Fruit fly (Drosophila melanogaster): Measurements from ENCODE around the gene unc80.

dm6 chr3R:27625911-27626310 lies 36.3 kb upstream of the unc80 start, which contains the start of gene CG5612:
- TF ChIP-seq usp (GFP tag; optimal IDR thresholded peaks at IDR 0.05) (no peak), psq (optimal IDR thresholded peaks at IDR 0.05) (no peak), EcR (GFP tag; optimal IDR thresholded peaks at IDR 0.05) (no peak)
